Fruit fly (Drosophila melanogaster): ENCODE results near the gene CG6675.

CG6675 gene

dm6 chr2L:22107204-22107603, 1.6 kb upstream of the CG6675 start, which contains the start of gene CG10834:
Gene CG10834, minus strand, starts transcription at chr2L:22107304.
- TF ChIP-seq Dif (GFP tag; optimal IDR thresholded peaks at IDR 0.05; ENCODE audit: partially characterized antibody): no peak
- no peak for TF ChIP-seq woc (GFP tag; optimal IDR thresholded peaks at IDR 0.05)
- TF ChIP-seq OdsH (GFP tag; optimal IDR thresholded peaks at IDR 0.05): no peak
- no peak for TF ChIP-seq Myc (optimal IDR thresholded peaks at IDR 0.05)
- no peak for TF ChIP-seq Hr83 (GFP tag; optimal IDR thresholded peaks at IDR 0.05; ENCODE audit: poor library complexity, severe bottlenecking)
- no peak for TF ChIP-seq pan (optimal IDR thresholded peaks at IDR 0.05)
- no peak for TF ChIP-seq sv (GFP tag; optimal IDR thresholded peaks at IDR 0.05)
- no peak for TF ChIP-seq dsf (GFP tag; optimal IDR thresholded peaks at IDR 0.05; ENCODE audit: borderline replicate concordance)
- no peak for TF ChIP-seq fru (GFP tag; optimal IDR thresholded peaks at IDR 0.05)
- TF ChIP-seq tai (GFP tag; optimal IDR thresholded peaks at IDR 0.05): no peak
- TF ChIP-seq dmrt93B (GFP tag; optimal IDR thresholded peaks at IDR 0.05): no peak
- no peak for TF ChIP-seq h (GFP tag; optimal IDR thresholded peaks at IDR 0.05)
- TF ChIP-seq Dfd (GFP tag; optimal IDR thresholded peaks at IDR 0.05): no peak
- TF ChIP-seq usp (GFP tag; optimal IDR thresholded peaks at IDR 0.05): no peak
- no peak for TF ChIP-seq CrebA (GFP tag; optimal IDR thresholded peaks at IDR 0.05; ENCODE audit: borderline replicate concordance)
- no peak for TF ChIP-seq N (GFP tag; optimal IDR thresholded peaks at IDR 0.05)
- TF ChIP-seq Rel (GFP tag; optimal IDR thresholded peaks at IDR 0.05): no peak
- TF ChIP-seq Rel (tag; optimal IDR thresholded peaks at IDR 0.05): no peak
- TF ChIP-seq ey (GFP tag; optimal IDR thresholded peaks at IDR 0.05): no peak
- TF ChIP-seq CG9705 (GFP tag; optimal IDR thresholded peaks at IDR 0.05): no peak

dm6 chr2L:22120871-22121388, 12.2 kb downstream of the CG6675 start, which contains the start of gene CG3651:
Gene CG3651, plus strand, starts transcription at chr2L:22121338.
- peak; percentile 5 for TF ChIP-seq ey (GFP tag; optimal IDR thresholded peaks at IDR 0.05)
- no peak for TF ChIP-seq pan (optimal IDR thresholded peaks at IDR 0.05)
- TF ChIP-seq Sp1 (GFP tag; optimal IDR thresholded peaks at IDR 0.05): no peak

dm6 chr2L:22121651-22122165, 12.9 kb downstream of the CG6675 start:
- TF ChIP-seq sage (GFP tag; optimal IDR thresholded peaks at IDR 0.05): no peak
- no peak for TF ChIP-seq sv (GFP tag; optimal IDR thresholded peaks at IDR 0.05)
- TF ChIP-seq Myc (optimal IDR thresholded peaks at IDR 0.05): peak; percentile 11
- no peak for TF ChIP-seq dsf (GFP tag; optimal IDR thresholded peaks at IDR 0.05; ENCODE audit: borderline replicate concordance)
- TF ChIP-seq OdsH (GFP tag; optimal IDR thresholded peaks at IDR 0.05): no peak
- no peak for TF ChIP-seq pan (optimal IDR thresholded peaks at IDR 0.05)
- TF ChIP-seq dl (GFP tag; optimal IDR thresholded peaks at IDR 0.05; ENCODE audit: insufficient read depth in 1 of 2, partially characterized antibody in 2 of 2): no peak
- no peak for TF ChIP-seq Sp1 (GFP tag; optimal IDR thresholded peaks at IDR 0.05)
- TF ChIP-seq rgr (GFP tag; optimal IDR thresholded peaks at IDR 0.05): no peak
- TF ChIP-seq Hr78 (GFP tag; optimal IDR thresholded peaks at IDR 0.05): peak; percentile 70
- TF ChIP-seq Abd-B (GFP tag; optimal IDR thresholded peaks at IDR 0.05): no peak
- TF ChIP-seq usp (GFP tag; optimal IDR thresholded peaks at IDR 0.05): no peak
- TF ChIP-seq CrebA (GFP tag; optimal IDR thresholded peaks at IDR 0.05; ENCODE audit: borderline replicate concordance): no peak
- TF ChIP-seq psq (GFP tag; optimal IDR thresholded peaks at IDR 0.05): no peak
- TF ChIP-seq jim (GFP tag; optimal IDR thresholded peaks at IDR 0.05): no peak
- TF ChIP-seq h (GFP tag; optimal IDR thresholded peaks at IDR 0.05): no peak
- no peak for TF ChIP-seq Dif (GFP tag; optimal IDR thresholded peaks at IDR 0.05; ENCODE audit: partially characterized antibody)
- TF ChIP-seq br (GFP tag; optimal IDR thresholded peaks at IDR 0.05): no peak
- TF ChIP-seq HLH106 (tag; optimal IDR thresholded peaks at IDR 0.05): peak; percentile 25
- no peak for TF ChIP-seq fru (GFP tag; optimal IDR thresholded peaks at IDR 0.05)
- peak; percentile 63 for TF ChIP-seq woc (GFP tag; optimal IDR thresholded peaks at IDR 0.05)
- TF ChIP-seq N (GFP tag; optimal IDR thresholded peaks at IDR 0.05): peak; percentile 92
- peak; percentile 92 for TF ChIP-seq lola (GFP tag; optimal IDR thresholded peaks at IDR 0.05)
- no peak for TF ChIP-seq GATAd (GFP tag; optimal IDR thresholded peaks at IDR 0.05)
- no peak for TF ChIP-seq Rel (GFP tag; optimal IDR thresholded peaks at IDR 0.05)
- TF ChIP-seq Rel (tag; optimal IDR thresholded peaks at IDR 0.05): no peak
- no peak for TF ChIP-seq CG32264 (GFP tag; optimal IDR thresholded peaks at IDR 0.05)
- no peak for TF ChIP-seq Hnf4 (GFP tag; optimal IDR thresholded peaks at IDR 0.05)
- no peak for TF ChIP-seq foxo (GFP tag; optimal IDR thresholded peaks at IDR 0.05)
- no peak for TF ChIP-seq Vsx2 (GFP tag; optimal IDR thresholded peaks at IDR 0.05; ENCODE audit: partially characterized antibody)
- TF ChIP-seq Hr83 (GFP tag; optimal IDR thresholded peaks at IDR 0.05; ENCODE audit: poor library complexity, severe bottlenecking): no peak
- no peak for TF ChIP-seq Jra (GFP tag; optimal IDR thresholded peaks at IDR 0.05)
- no peak for TF ChIP-seq dmrt93B (GFP tag; optimal IDR thresholded peaks at IDR 0.05)
- no peak for TF ChIP-seq brk (GFP tag; optimal IDR thresholded peaks at IDR 0.05)
